Fruit fly (Drosophila melanogaster) S2 (cell line): ENCODE results near the gene Act88F.

Source experiments
- CG8478 ChIP-seq: fragments of >200 bp; optimal IDR thresholded peaks from 2 replicates; lab custom pipeline; 2018
- CTCF ChIP-seq, 2 experiments: fragments of >200 bp; optimal IDR thresholded peaks; 2 replicates each; lab custom pipeline; 2018

dm6 chr3R:15475973-15476692 lies 36.4 kb downstream of the Act88F start, which contains the start of gene AdamTS-A:
- TF ChIP-seq CG8478 (lab: Kevin White, UChicago) (no peak), CTCF (optimal IDR thresholded peaks at IDR 0.05; lab: Kevin White, UChicago) (no peak)
